Worm (Caenorhabditis elegans): ENCODE measurements around the gene Y19D2B.1.

DNA sequence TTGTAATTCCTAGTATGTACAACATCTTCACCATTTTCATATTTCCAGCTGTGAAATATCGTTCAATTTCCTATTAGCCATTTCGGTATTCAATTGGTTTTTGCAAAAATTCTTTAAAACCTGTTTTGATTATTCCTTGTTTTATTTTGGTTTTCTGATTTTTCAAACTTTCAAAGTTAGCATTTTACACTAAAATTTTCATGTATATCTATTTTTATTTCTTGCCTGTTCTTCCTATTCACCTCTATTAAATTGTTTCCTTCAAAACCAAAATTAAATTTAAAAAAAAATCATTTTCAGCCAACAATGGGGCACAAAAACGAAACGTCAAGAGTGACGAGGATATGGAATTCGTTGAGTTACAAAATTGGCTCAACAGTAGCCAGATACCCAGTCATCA, 33.8 kb downstream of the Y19D2B.1 start, which contains the start of gene ptr-8:
- TF ChIP-seq ztf-11 (tag; optimal IDR thresholded peaks at IDR 0.05) (no peak), pha-4 (tag; optimal IDR thresholded peaks at IDR 0.05) (no peak), nhr-237 (tag; optimal IDR thresholded peaks at IDR 0.05) (no peak), M03D4.4 (tag; optimal IDR thresholded peaks at IDR 0.05) (no peak)
